Worm (Caenorhabditis elegans) whole organism, early embryonic: Measurements from ENCODE around the gene tkr-1.

Experiments used
- aly-1 ChIP-seq: sonication (generic microtip); optimal IDR thresholded peaks from 2 replicates; lab custom pipeline; 2016; ENCODE audit warnings: missing genetic modification characterization, missing compliant biosample characterization
- ama-1 ChIP-seq: fragments of 150-350 bp; optimal IDR thresholded peaks from 2 replicates; lab custom pipeline; 2014
- flt-1 ChIP-seq: fragments of 200-800 bp; sonication (Bioruptor generic); IDR thresholded peaks from 2 replicates; pipeline ENCODE4 v1.3.6; 2022; ENCODE audit warnings: missing genetic modification characterization, missing compliant biosample characterization
- hnd-1 ChIP-seq: sonication (generic microtip); optimal IDR thresholded peaks from 2 replicates; lab custom pipeline; 2016; ENCODE audit warnings: missing genetic modification characterization, missing compliant biosample characterization
- sea-1 ChIP-seq: fragments of 200-800 bp; sonication (Bioruptor generic); conservative IDR thresholded peaks from 2 replicates; pipeline ENCODE4 v1.3.6; 2022; ENCODE audit warnings: missing genetic modification characterization, missing compliant biosample characterization
- tbx-11 ChIP-seq: fragments of 200-800 bp; sonication (Bioruptor generic); IDR thresholded peaks from 2 replicates; pipeline ENCODE4 v1.3.6; 2022; ENCODE audit warnings: missing genetic modification characterization, missing compliant biosample characterization

- TF ChIP-seq aly-1 (tag; lab: Kevin White, UChicago) (no peak), ama-1 (lab: Kevin White, UChicago) (no peak), hnd-1 (tag; lab: Kevin White, UChicago) (no peak), sea-1 (GFP tag; lab: Robert Waterston, UW) (no peak), tbx-11 (GFP tag; lab: Robert Waterston, UW) (no peak), flt-1 (GFP tag; lab: Robert Waterston, UW) (no peak)
These were observed 39.2 kb upstream of the tkr-1 start, which contains the start of gene emb-9 for ce11 chrIII:9344347-9344746.
